Worm (Caenorhabditis elegans) whole organism, early embryonic: ENCODE data around the gene C34D4.3.

ENCODE experiments used
- B0310.2 ChIP-seq: sonication (generic microtip); optimal IDR thresholded peaks from 2 replicates; lab custom pipeline; 2016; ENCODE audit warnings: mild to moderate bottlenecking, missing genetic modification characterization, missing compliant biosample characterization
- F13C5.2 ChIP-seq: sonication (generic microtip); optimal IDR thresholded peaks from 2 replicates; lab custom pipeline; 2017; ENCODE audit warnings: mild to moderate bottlenecking, missing genetic modification characterization, inconsistent platforms, missing compliant biosample characterization
- aly-1 ChIP-seq: sonication (generic microtip); optimal IDR thresholded peaks from 2 replicates; lab custom pipeline; 2016; ENCODE audit warnings: missing genetic modification characterization, missing compliant biosample characterization
- ama-1 ChIP-seq: fragments of 150-350 bp; optimal IDR thresholded peaks from 2 replicates; lab custom pipeline; 2014
- ceh-13 ChIP-seq: fragments of 200-800 bp; sonication (Bioruptor generic); optimal IDR thresholded peaks from 2 replicates; lab custom pipeline; 2018; ENCODE audit warnings: mild to moderate bottlenecking, missing genetic modification characterization, missing compliant biosample characterization
- ceh-36 ChIP-seq: sonication (generic microtip); optimal IDR thresholded peaks from 2 replicates; lab custom pipeline; 2016; ENCODE audit warnings: missing genetic modification characterization, inconsistent platforms, missing compliant biosample characterization
- ets-7 ChIP-seq: sonication (generic microtip); optimal IDR thresholded peaks from 2 replicates; lab custom pipeline; 2016; ENCODE audit warnings: missing genotype, missing genetic modification characterization, missing compliant biosample characterization
- flt-1 ChIP-seq: fragments of 200-800 bp; sonication (Bioruptor generic); IDR thresholded peaks from 2 replicates; pipeline ENCODE4 v1.3.6; 2022; ENCODE audit warnings: missing genetic modification characterization, missing compliant biosample characterization
- hmbx-1 ChIP-seq: sonication (generic microtip); optimal IDR thresholded peaks from 2 replicates; lab custom pipeline; 2016; ENCODE audit warnings: mild to moderate bottlenecking, missing genetic modification characterization, missing compliant biosample characterization
- hmg-4 ChIP-seq: fragments of 200-800 bp; sonication (Bioruptor generic); optimal IDR thresholded peaks from 2 replicates; lab custom pipeline; 2018; ENCODE audit warnings: mild to moderate bottlenecking, missing genetic modification characterization, missing compliant biosample characterization
- hnd-1 ChIP-seq: sonication (generic microtip); optimal IDR thresholded peaks from 2 replicates; lab custom pipeline; 2016; ENCODE audit warnings: missing genetic modification characterization, missing compliant biosample characterization
- pes-1 ChIP-seq: fragments of 200-800 bp; sonication (Bioruptor generic); IDR thresholded peaks from 2 replicates; pipeline ENCODE4 v1.3.6; 2022; ENCODE audit warnings: missing genetic modification reagents, missing genetic modification characterization, missing compliant biosample characterization
- scrt-1 ChIP-seq: fragments of 200-800 bp; sonication (Bioruptor generic); IDR thresholded peaks from 2 replicates; pipeline ENCODE4 v1.3.6; 2022; ENCODE audit warnings: missing genetic modification characterization, missing compliant biosample characterization
- sea-1 ChIP-seq: fragments of 200-800 bp; sonication (Bioruptor generic); conservative IDR thresholded peaks from 2 replicates; pipeline ENCODE4 v1.3.6; 2022; ENCODE audit warnings: missing genetic modification characterization, missing compliant biosample characterization
- tbx-11 ChIP-seq: fragments of 200-800 bp; sonication (Bioruptor generic); IDR thresholded peaks from 2 replicates; pipeline ENCODE4 v1.3.6; 2022; ENCODE audit warnings: missing genetic modification characterization, missing compliant biosample characterization
- tbx-37 ChIP-seq: fragments of 200-800 bp; sonication (Bioruptor generic); conservative IDR thresholded peaks from 2 replicates; pipeline ENCODE4 v1.3.6; 2022; ENCODE audit warnings: missing genetic modification reagents, missing genetic modification characterization, missing compliant biosample characterization
- tra-4 ChIP-seq: sonication (generic microtip); optimal IDR thresholded peaks from 2 replicates; lab custom pipeline; 2017; ENCODE audit warnings: missing genetic modification characterization, missing compliant biosample characterization

Gene C34D4.3

ce11 chrIV:7153362-7153761, at the start of gene C34D4.3:
TSS of gene C34D4.3 (plus strand) at chrIV:7153662.
- TF ChIP-seq hnd-1, result no peak
- TF ChIP-seq aly-1, result no peak
- no peak for TF ChIP-seq flt-1 (GFP tag; lab: Robert Waterston, UW)
- no peak for TF ChIP-seq ets-7 (tag; lab: Kevin White, UChicago)
- no peak for TF ChIP-seq F13C5.2 (tag; lab: Kevin White, UChicago)
- no peak for TF ChIP-seq hmbx-1
- TF ChIP-seq pes-1 (GFP tag; lab: Robert Waterston, UW), result no peak
- TF ChIP-seq scrt-1 (GFP tag; lab: Robert Waterston, UW), result no peak
- TF ChIP-seq hmg-4 (GFP tag; lab: Kevin White, UChicago), result no peak
- TF ChIP-seq tra-4 (tag; lab: Kevin White, UChicago), result no peak
- no peak for TF ChIP-seq ceh-13 (GFP tag; lab: Kevin White, UChicago)
- no peak for TF ChIP-seq tbx-37
- TF ChIP-seq ceh-36 (tag; lab: Kevin White, UChicago), result no peak

- TF ChIP-seq ceh-36 (tag; lab: Kevin White, UChicago), result no peak
- TF ChIP-seq ceh-13 (GFP tag; lab: Kevin White, UChicago), result no peak
- no peak for TF ChIP-seq aly-1
- TF ChIP-seq tra-4 (tag; lab: Kevin White, UChicago), result no peak
- no peak for TF ChIP-seq tbx-37
- no peak for TF ChIP-seq B0310.2 (tag; lab: Kevin White, UChicago)
- no peak for TF ChIP-seq flt-1 (GFP tag; lab: Robert Waterston, UW)
- no peak for TF ChIP-seq sea-1
- TF ChIP-seq hmbx-1, result no peak
Observed at ce11 chrIV:7107893-7108292, 45.6 kb upstream of the C34D4.3 start, which contains the start of gene ZC477.2. TSS of gene ZC477.2 (plus strand) at chrIV:7108193.

DNA sequence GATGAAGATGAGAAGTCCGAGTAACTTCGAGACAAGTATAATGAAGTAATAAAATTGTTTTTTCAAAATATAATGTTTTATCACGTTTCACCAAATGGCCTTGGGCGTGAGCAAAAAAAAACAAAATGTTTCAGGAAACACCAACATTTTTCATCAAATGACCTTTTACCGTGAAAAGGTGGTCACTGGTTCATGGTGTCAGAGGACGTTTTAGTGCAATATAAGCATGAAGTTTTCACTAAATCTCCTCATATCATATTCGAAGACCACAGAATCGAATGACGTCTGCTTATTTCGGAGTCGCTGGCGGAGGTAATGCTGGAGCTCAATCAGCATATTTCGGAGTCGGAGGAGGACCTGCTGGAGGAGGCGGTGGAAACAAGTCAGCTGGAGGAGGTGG, 42.1 kb upstream of the C34D4.3 start, which contains the start of the genes ZC477.7 and ssq-3:
Gene ZC477.7, minus strand, starts transcription at position 101 of the 400 bp plus-strand sequence.
Gene ssq-3, plus strand, starts transcription at position 251 of the 400 bp plus-strand sequence.
- TF ChIP-seq tbx-11 (GFP tag; lab: Robert Waterston, UW) (no peak), hmg-4 (GFP tag; lab: Kevin White, UChicago) (no peak), sea-1 (no peak), ceh-36 (tag; lab: Kevin White, UChicago) (no peak)

DNA sequence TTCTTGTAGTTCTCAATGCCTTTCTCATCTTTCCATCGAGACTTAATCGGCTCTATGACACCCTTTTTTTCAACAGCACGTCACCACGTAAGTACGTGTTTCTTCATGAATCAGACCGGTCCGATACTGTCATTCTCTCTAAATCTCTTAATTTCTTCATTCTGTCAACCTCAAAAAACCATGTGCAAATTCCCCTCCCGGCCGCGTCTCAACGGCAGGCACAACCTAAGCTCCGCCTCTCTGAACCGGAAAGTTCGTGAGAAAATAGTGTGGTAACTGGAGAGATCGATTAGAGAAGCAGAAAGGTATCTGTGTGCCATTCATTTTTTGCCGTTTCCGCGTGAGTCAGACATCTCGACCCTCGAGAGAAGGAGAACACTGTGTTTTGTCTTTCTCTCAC, 38.9 kb upstream of the C34D4.3 start, which contains the start of gene nas-8:
Gene nas-8, plus strand, starts transcription at position 301 of the 400 bp plus-strand sequence.
- TF ChIP-seq ceh-13 (GFP tag; lab: Kevin White, UChicago) (no peak), ceh-36 (tag; lab: Kevin White, UChicago) (no peak), ama-1 (lab: Kevin White, UChicago) (no peak), aly-1 (no peak), hmbx-1 (no peak), hmg-4 (GFP tag; lab: Kevin White, UChicago) (no peak), hnd-1 (no peak), F13C5.2 (tag; lab: Kevin White, UChicago) (no peak), tbx-37 (no peak), B0310.2 (tag; lab: Kevin White, UChicago) (no peak), pes-1 (GFP tag; lab: Robert Waterston, UW) (no peak)

DNA sequence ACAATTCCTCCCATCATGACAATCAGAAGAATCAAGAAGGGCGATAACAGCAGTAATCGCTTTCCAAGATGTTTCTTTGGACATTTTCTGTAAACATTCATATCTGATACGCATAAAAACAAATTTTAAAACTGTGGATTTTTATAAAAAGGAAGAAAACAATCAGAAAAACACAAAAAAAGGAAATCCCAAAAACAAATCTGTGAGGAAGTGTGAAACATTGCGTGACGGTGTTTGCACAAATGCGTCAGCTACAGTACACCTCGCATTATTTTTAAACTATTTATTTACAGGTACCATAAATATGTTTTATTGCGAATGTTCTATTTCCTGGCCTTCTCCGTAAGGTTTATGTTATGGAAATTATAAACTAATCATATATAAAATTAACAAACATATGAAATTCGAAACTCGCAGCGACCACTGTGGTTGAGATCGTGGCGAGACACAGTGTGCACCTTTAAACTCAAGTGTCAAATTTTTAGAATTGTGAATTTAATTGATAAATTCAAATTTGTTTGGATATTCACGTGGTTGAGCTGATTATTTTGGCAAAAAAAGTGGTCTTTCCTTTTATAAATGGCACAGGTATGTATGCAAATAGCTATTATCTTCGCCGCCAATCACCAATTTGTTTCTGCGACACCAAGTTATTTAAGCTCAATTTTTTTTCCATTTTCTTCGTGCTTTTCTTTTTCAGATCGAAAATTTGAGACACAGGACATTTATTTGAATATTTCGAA, 32.0 kb upstream of the C34D4.3 start, which contains the start of the genes C34D4.10 and str-48:
Gene C34D4.10, minus strand, starts transcription at position 101 of the 743 bp plus-strand sequence.
Gene str-48, plus strand, starts transcription at position 693 of the 743 bp plus-strand sequence.
- TF ChIP-seq B0310.2 (tag; lab: Kevin White, UChicago), result no peak
- no peak for TF ChIP-seq hnd-1
- TF ChIP-seq scrt-1 (GFP tag; lab: Robert Waterston, UW), result no peak
- no peak for TF ChIP-seq ama-1 (lab: Kevin White, UChicago)
- no peak for TF ChIP-seq ets-7 (tag; lab: Kevin White, UChicago)
- no peak for TF ChIP-seq sea-1
- no peak for TF ChIP-seq ceh-36 (tag; lab: Kevin White, UChicago)
- TF ChIP-seq hmg-4 (GFP tag; lab: Kevin White, UChicago), result no peak
- TF ChIP-seq F13C5.2 (tag; lab: Kevin White, UChicago), result no peak
- no peak for TF ChIP-seq tbx-37
- TF ChIP-seq aly-1, result no peak
- no peak for TF ChIP-seq pes-1 (GFP tag; lab: Robert Waterston, UW)
- TF ChIP-seq hmbx-1, result no peak
- TF ChIP-seq tra-4 (tag; lab: Kevin White, UChicago), result no peak
- TF ChIP-seq flt-1 (GFP tag; lab: Robert Waterston, UW), result no peak
- TF ChIP-seq tbx-11 (GFP tag; lab: Robert Waterston, UW), result no peak
- no peak for TF ChIP-seq ceh-13 (GFP tag; lab: Kevin White, UChicago)

DNA sequence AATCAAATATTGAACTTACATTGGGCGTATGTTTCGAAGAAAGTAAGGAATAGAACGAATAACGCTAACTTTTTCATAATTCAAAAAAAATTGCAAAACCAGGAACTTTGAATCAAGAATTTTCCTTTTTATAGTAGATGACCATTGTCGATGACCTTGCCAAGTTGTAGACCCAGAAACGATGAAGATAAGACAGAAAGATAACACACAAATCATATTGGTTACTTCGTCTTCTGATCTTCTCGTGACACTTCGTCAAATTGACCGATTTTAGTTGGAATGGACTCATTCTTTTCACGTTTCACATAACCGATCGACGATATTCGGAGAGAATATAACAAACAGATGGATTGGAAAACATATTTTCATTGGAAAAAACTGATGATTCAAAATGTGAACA, 21.7 kb upstream of the C34D4.3 start, which contains the start of gene grsp-3:
Gene grsp-3, minus strand, starts transcription at position 149 of the 400 bp plus-strand sequence.
- TF ChIP-seq ets-7 (tag; lab: Kevin White, UChicago) (no peak), hnd-1 (no peak), pes-1 (GFP tag; lab: Robert Waterston, UW) (no peak)

- 0 out of 2 replicates have a peak, but pooled peaks have one; percentile 14 for TF ChIP-seq tbx-37
- TF ChIP-seq hmg-4 (GFP tag; lab: Kevin White, UChicago), result no peak
Observed at ce11 chrIV:7133140-7133539, 20.3 kb upstream of the C34D4.3 start, which contains the start of gene cyn-12. TSS of gene cyn-12 (minus strand) at chrIV:7133217.

DNA sequence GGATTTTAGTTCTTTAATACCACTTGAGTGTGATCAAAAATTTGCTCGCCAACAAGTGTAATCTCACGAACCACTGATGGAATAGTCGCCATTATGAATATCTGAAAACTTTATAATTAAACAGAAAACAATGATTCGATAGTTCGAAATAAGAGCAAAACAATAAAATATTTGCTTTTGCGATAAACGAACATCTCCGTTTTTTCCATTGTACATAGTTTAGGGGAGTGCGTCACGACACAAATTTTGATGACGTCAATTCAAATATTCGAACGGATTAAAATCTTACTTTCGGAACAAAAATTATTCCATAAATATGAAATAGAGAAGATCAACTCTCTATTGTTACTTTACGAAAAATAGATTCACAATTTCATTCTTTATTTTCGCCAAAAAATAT, 19.5 kb upstream of the C34D4.3 start, which contains the start of gene mutd-1:
Gene mutd-1, minus strand, starts transcription at position 101 of the 400 bp plus-strand sequence.
- no peak for TF ChIP-seq hnd-1
- TF ChIP-seq sea-1, result no peak
- TF ChIP-seq F13C5.2 (tag; lab: Kevin White, UChicago), result no peak
- no peak for TF ChIP-seq hmbx-1
- no peak for TF ChIP-seq ets-7 (tag; lab: Kevin White, UChicago)
